Fruit fly (Drosophila melanogaster): ENCODE results near the gene CG43085.

DNA sequence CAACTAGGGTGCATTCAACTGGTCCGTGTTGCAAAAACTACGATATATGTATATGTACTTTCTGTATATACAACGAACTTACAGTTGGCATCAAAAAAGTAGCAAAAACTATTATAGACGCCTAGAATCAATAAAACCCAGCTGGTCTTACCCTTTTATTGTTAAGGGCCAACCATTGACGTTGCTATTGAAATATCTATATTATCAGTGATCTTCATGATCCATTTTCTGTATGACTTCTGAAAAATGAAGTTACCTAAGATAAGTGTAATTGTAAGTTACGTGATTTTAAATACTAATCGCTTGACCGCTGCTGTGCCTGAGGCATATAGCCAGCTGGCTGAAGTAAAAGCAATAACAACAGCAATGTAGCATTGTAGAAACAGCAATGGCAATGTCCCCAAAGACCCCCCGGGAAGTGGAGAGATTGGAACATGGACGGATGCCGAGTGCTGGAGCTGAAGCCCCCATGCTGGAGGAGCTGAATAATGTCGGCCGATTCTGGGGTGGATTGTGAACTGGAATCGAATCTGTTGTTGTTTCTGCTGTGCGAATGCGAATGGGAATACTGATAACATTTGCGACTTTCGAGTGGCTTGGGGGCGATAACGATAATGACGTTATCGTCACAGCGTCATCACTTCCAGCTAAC is 11.3 kb upstream of the CG43085 start:
- TF ChIP-seq CG8478 (optimal IDR thresholded peaks at IDR 0.05) (no peak), CTCF (optimal IDR thresholded peaks at IDR 0.05) (no peak)
